Worm (Caenorhabditis elegans) whole organism, L3 larva: Measurements from ENCODE around the gene Y71H2AR.2.
A peak's percentile ranks its signal among the peaks of the same experiment; 100 is the strongest.

Experiments used
- R02D3.7 ChIP-seq: fragments of 150-350 bp; optimal IDR thresholded peaks from 2 replicates; lab custom pipeline; 2014; ENCODE audit warnings: missing biosample characterization, missing genetic modification characterization
- ZK546.5 ChIP-seq: sonication (generic microtip); optimal IDR thresholded peaks from 2 replicates; lab custom pipeline; 2017; ENCODE audit warnings: missing biosample characterization, missing genetic modification characterization
- aly-2 ChIP-seq: fragments of 150-350 bp; optimal IDR thresholded peaks from 2 replicates; lab custom pipeline; 2014; ENCODE audit warnings: missing biosample characterization, missing genetic modification characterization
- ama-1 ChIP-seq: fragments of 150-350 bp; optimal IDR thresholded peaks from 2 replicates; lab custom pipeline; 2018
- ceh-16 ChIP-seq: sonication (generic microtip); optimal IDR thresholded peaks from 2 replicates; lab custom pipeline; 2017; ENCODE audit warnings: missing biosample characterization, missing genetic modification characterization
- ceh-28 ChIP-seq: fragments of 150-350 bp; optimal IDR thresholded peaks from 2 replicates; lab custom pipeline; 2014; ENCODE audit warnings: missing biosample characterization, missing genetic modification reagents, missing genetic modification characterization
- ceh-82 ChIP-seq: fragments of 150-350 bp; optimal IDR thresholded peaks from 2 replicates; lab custom pipeline; 2014; ENCODE audit warnings: missing biosample characterization, missing genetic modification characterization
- ceh-9 ChIP-seq: sonication (generic microtip); optimal IDR thresholded peaks from 2 replicates; lab custom pipeline; 2018; ENCODE audit warnings: missing biosample characterization, missing genetic modification characterization
- daf-12 ChIP-seq: fragments of 150-350 bp; optimal IDR thresholded peaks from 2 replicates; lab custom pipeline; 2014; ENCODE audit warnings: missing biosample characterization, missing genetic modification reagents, missing genetic modification characterization
- egl-27 ChIP-seq: sonication (generic microtip); optimal IDR thresholded peaks from 4 replicates; lab custom pipeline; 2017; ENCODE audit warnings: missing biosample characterization, missing genetic modification reagents, missing genetic modification characterization
- egl-5 ChIP-seq: fragments of 150-350 bp; optimal IDR thresholded peaks from 2 replicates; lab custom pipeline; 2017; ENCODE audit warnings: missing biosample characterization, missing genetic modification reagents, missing genetic modification characterization, inconsistent platforms
- elt-1 ChIP-seq: fragments of 150-350 bp; optimal IDR thresholded peaks from 2 replicates; lab custom pipeline; 2014; ENCODE audit warnings: missing biosample characterization, missing genetic modification characterization
- elt-2 ChIP-seq: sonication (generic microtip); optimal IDR thresholded peaks from 2 replicates; lab custom pipeline; 2016; ENCODE audit warnings: missing genetic modification reagents, mild to moderate bottlenecking, missing genetic modification characterization, missing compliant biosample characterization
- elt-3 ChIP-seq, 3 experiments: fragments of 150-350 bp in 1 of 3; sonication (generic microtip) in 2 of 3; optimal IDR thresholded peaks; 2 replicates in 2 of 3; 4 replicates in 1 of 3; lab custom pipeline; 2014 to 2017; ENCODE audit warnings: missing biosample characterization in 3 of 3, missing genetic modification characterization in 3 of 3
- eor-1 ChIP-seq, 2 experiments: fragments of 150-350 bp; optimal IDR thresholded peaks; 2 replicates each; lab custom pipeline; 2014 to 2018; ENCODE audit warnings: missing biosample characterization in 2 of 2, missing genetic modification characterization in 2 of 2
- fkh-10 ChIP-seq: sonication (generic microtip); optimal IDR thresholded peaks from 2 replicates; lab custom pipeline; 2017; ENCODE audit warnings: missing biosample characterization, missing genetic modification reagents, missing genetic modification characterization
- fkh-2 ChIP-seq: fragments of 150-350 bp; optimal IDR thresholded peaks from 2 replicates; lab custom pipeline; 2014; ENCODE audit warnings: missing biosample characterization, missing genetic modification reagents, missing genetic modification characterization
- fos-1 ChIP-seq: fragments of 150-350 bp; optimal IDR thresholded peaks from 2 replicates; lab custom pipeline; 2014; ENCODE audit warnings: missing biosample characterization, missing genetic modification characterization
- hmg-11 ChIP-seq: sonication (generic microtip); optimal IDR thresholded peaks from 2 replicates; lab custom pipeline; 2016; ENCODE audit warnings: missing genetic modification characterization, missing compliant biosample characterization
- jun-1 ChIP-seq: fragments of 150-350 bp; optimal IDR thresholded peaks from 2 replicates; lab custom pipeline; 2014; ENCODE audit warnings: missing biosample characterization, missing genetic modification reagents, missing genetic modification characterization
- lin-15B ChIP-seq: fragments of 150-350 bp; optimal IDR thresholded peaks from 2 replicates; lab custom pipeline; 2014; ENCODE audit warnings: missing biosample characterization, missing genetic modification characterization
- lin-39 ChIP-seq: fragments of 150-350 bp; optimal IDR thresholded peaks from 2 replicates; lab custom pipeline; 2018; ENCODE audit warnings: missing biosample characterization, missing genetic modification reagents, missing genetic modification characterization
- lsy-12 ChIP-seq: sonication (generic microtip); optimal IDR thresholded peaks from 2 replicates; lab custom pipeline; 2016; ENCODE audit warnings: mild to moderate bottlenecking, missing genetic modification characterization, missing compliant biosample characterization
- mdl-1 ChIP-seq: fragments of 150-350 bp; optimal IDR thresholded peaks from 2 replicates; lab custom pipeline; 2014; ENCODE audit warnings: missing biosample characterization, missing genetic modification characterization
- mml-1 ChIP-seq: fragments of 150-350 bp; sonication (generic microtip); optimal IDR thresholded peaks from 3 replicates; lab custom pipeline; 2014; ENCODE audit warnings: missing biosample characterization, missing genetic modification characterization
- nfya-1 ChIP-seq: sonication (generic microtip); optimal IDR thresholded peaks from 2 replicates; lab custom pipeline; 2017; ENCODE audit warnings: missing genetic modification characterization, mild to moderate bottlenecking, missing compliant biosample characterization, antibody characterized with exemption, moderate library complexity; ENCODE audit not compliant: insufficient read depth
- nhr-12 ChIP-seq: fragments of 150-350 bp; optimal IDR thresholded peaks from 2 replicates; lab custom pipeline; 2014; ENCODE audit warnings: missing biosample characterization, missing genetic modification characterization
- nhr-23 ChIP-seq: fragments of 150-350 bp; optimal IDR thresholded peaks from 2 replicates; lab custom pipeline; 2014; ENCODE audit warnings: missing biosample characterization, missing genetic modification reagents, missing genetic modification characterization
- nhr-237 ChIP-seq: fragments of 150-350 bp; optimal IDR thresholded peaks from 2 replicates; lab custom pipeline; 2014; ENCODE audit warnings: missing biosample characterization, missing genetic modification characterization
- nhr-25 ChIP-seq: sonication (generic microtip); optimal IDR thresholded peaks from 2 replicates; lab custom pipeline; 2017; ENCODE audit warnings: missing biosample characterization, missing genetic modification characterization
- nhr-28 ChIP-seq: fragments of 150-350 bp; optimal IDR thresholded peaks from 2 replicates; lab custom pipeline; 2014; ENCODE audit warnings: missing biosample characterization, missing genetic modification characterization
- nhr-43 ChIP-seq: sonication (generic microtip); optimal IDR thresholded peaks from 2 replicates; lab custom pipeline; 2016; ENCODE audit warnings: mild to moderate bottlenecking, missing genetic modification characterization, missing compliant biosample characterization; ENCODE audit not compliant: poor library complexity, severe bottlenecking
- nhr-67 ChIP-seq: fragments of 150-350 bp; optimal IDR thresholded peaks from 2 replicates; lab custom pipeline; 2014; ENCODE audit warnings: missing biosample characterization, missing genetic modification characterization
- nhr-76 ChIP-seq: fragments of 150-350 bp; sonication (generic microtip); optimal IDR thresholded peaks from 5 replicates; lab custom pipeline; 2014; ENCODE audit warnings: missing biosample characterization, missing genetic modification characterization
- nhr-77 ChIP-seq: fragments of 150-350 bp; optimal IDR thresholded peaks from 2 replicates; lab custom pipeline; 2014; ENCODE audit warnings: missing biosample characterization, missing genetic modification characterization
- pha-4 ChIP-seq: fragments of 150-350 bp; optimal IDR thresholded peaks from 2 replicates; lab custom pipeline; 2014; ENCODE audit warnings: missing biosample characterization, missing genetic modification reagents, missing genetic modification characterization
- pqm-1 ChIP-seq: fragments of 150-350 bp; optimal IDR thresholded peaks from 2 replicates; lab custom pipeline; 2017; ENCODE audit warnings: missing biosample characterization, missing genetic modification characterization, inconsistent platforms
- sea-2 ChIP-seq: fragments of 150-350 bp; sonication (generic microtip); optimal IDR thresholded peaks from 4 replicates; lab custom pipeline; 2014; ENCODE audit warnings: missing biosample characterization, missing genetic modification reagents, missing genetic modification characterization
- skn-1 ChIP-seq: fragments of 150-350 bp; optimal IDR thresholded peaks from 2 replicates; lab custom pipeline; 2014; ENCODE audit warnings: missing biosample characterization, missing genetic modification characterization
- tbx-2 ChIP-seq: sonication (generic microtip); optimal IDR thresholded peaks from 2 replicates; lab custom pipeline; 2016; ENCODE audit warnings: mild to moderate bottlenecking, missing genetic modification characterization, missing compliant biosample characterization
- unc-39 ChIP-seq: sonication (generic microtip); optimal IDR thresholded peaks from 4 replicates; lab custom pipeline; 2017; ENCODE audit warnings: missing biosample characterization, missing genetic modification characterization
- zag-1 ChIP-seq: fragments of 150-350 bp; optimal IDR thresholded peaks from 2 replicates; lab custom pipeline; 2014; ENCODE audit warnings: missing biosample characterization, missing genetic modification characterization
- ztf-4 ChIP-seq: fragments of 150-350 bp; optimal IDR thresholded peaks from 2 replicates; lab custom pipeline; 2014; ENCODE audit warnings: missing biosample characterization, missing genetic modification characterization

Y71H2AR.2 gene

ce11 chrIII:2814919-2815554 is 25.7 kb downstream of the Y71H2AR.2 start, which contains the start of gene tufm-1 (continued):
- TF ChIP-seq tbx-2 (tag; lab: Kevin White, UChicago) (no peak), ZK546.5 (no peak), ama-1 (lab: Kevin White, UChicago) (no peak), hmg-11 (peak; percentile 61), nhr-67 (tag; lab: Kevin White, UChicago) (no peak), mml-1 (tag; lab: Kevin White, UChicago) (no peak), aly-2 (tag; lab: Kevin White, UChicago) (no peak), ceh-28 (peak; percentile 36), nhr-28 (no peak), pha-4 (tag; lab: Kevin White, UChicago) (peak; percentile 74)

ce11 chrIII:2811410-2811809 is 29.3 kb downstream of the Y71H2AR.2 start:
- peak; percentile 38 for TF ChIP-seq aly-2 (tag; lab: Kevin White, UChicago)
- TF ChIP-seq skn-1 (tag; lab: Kevin White, UChicago) = no peak
- TF ChIP-seq nhr-43 = peak; percentile 14
- TF ChIP-seq mdl-1 (tag; lab: Kevin White, UChicago) = no peak
- TF ChIP-seq elt-2 (tag; lab: Kevin White, UChicago) = peak; percentile 3

ce11 chrIII:2805084-2805483 is 35.6 kb downstream of the Y71H2AR.2 start, which contains the start of gene Y71H2AM.3:
TSS of gene Y71H2AM.3 (plus strand) at chrIII:2805430.
- TF ChIP-seq egl-5 (tag; lab: Kevin White, UChicago) (no peak), fkh-2 (no peak), sea-2 (GFP tag; lab: Kevin White, UChicago) (no peak), lin-15B (tag; lab: Kevin White, UChicago) (peak; percentile 76), nfya-1 (tag; lab: Kevin White, UChicago) (peak; percentile 52), unc-39 (tag; lab: Kevin White, UChicago) (no peak), fkh-10 (GFP tag; lab: Kevin White, UChicago) (no peak), ceh-28 (peak; percentile 4), pha-4 (tag; lab: Kevin White, UChicago) (peak; percentile 56), zag-1 (tag; lab: Kevin White, UChicago) (no peak), ama-1 (lab: Kevin White, UChicago) (peak; percentile 68), elt-1 (no peak), hmg-11 (no peak), elt-2 (tag; lab: Kevin White, UChicago) (no peak), daf-12 (tag; lab: Kevin White, UChicago) (no peak), nhr-23 (tag; lab: Kevin White, UChicago) (peak; percentile 26), jun-1 (peak; percentile 3), ceh-82 (tag; lab: Kevin White, UChicago) (no peak), nhr-237 (tag; lab: Kevin White, UChicago) (no peak), elt-3 (tag; optimal IDR thresholded peaks at IDR 0.05; lab: Kevin White, UChicago) (no peak), ztf-4 (tag; lab: Kevin White, UChicago) (no peak), eor-1 (tag; optimal IDR thresholded peaks at IDR 0.05; lab: Kevin White, UChicago) (no peak), nhr-25 (tag; lab: Kevin White, UChicago) (no peak), pqm-1 (tag; lab: Kevin White, UChicago) (no peak), skn-1 (tag; lab: Kevin White, UChicago) (no peak), nhr-12 (no peak)

- TF ChIP-seq nhr-237 (tag; lab: Kevin White, UChicago) = no peak
- TF ChIP-seq nhr-77 (tag; lab: Kevin White, UChicago) = no peak
- TF ChIP-seq ceh-16 (tag; lab: Kevin White, UChicago) = no peak
- TF ChIP-seq fkh-10 (GFP tag; lab: Kevin White, UChicago) = no peak
- TF ChIP-seq nhr-43 = peak; percentile 15
- no peak for TF ChIP-seq sea-2 (GFP tag; lab: Kevin White, UChicago)
- TF ChIP-seq egl-27 (tag; lab: Kevin White, UChicago) = no peak
- no peak for TF ChIP-seq nhr-28
- TF ChIP-seq ceh-9 = no peak
- no peak for TF ChIP-seq zag-1 (tag; lab: Kevin White, UChicago)
- TF ChIP-seq fos-1 (tag; lab: Kevin White, UChicago) = no peak
- no peak for TF ChIP-seq ama-1 (lab: Kevin White, UChicago)
- no peak for TF ChIP-seq nhr-67 (tag; lab: Kevin White, UChicago)
- TF ChIP-seq tbx-2 (tag; lab: Kevin White, UChicago) = no peak
- no peak for TF ChIP-seq R02D3.7 (tag; lab: Kevin White, UChicago)
- no peak for TF ChIP-seq lsy-12 (tag; lab: Kevin White, UChicago)
- TF ChIP-seq elt-3 (tag; optimal IDR thresholded peaks at IDR 0.05; lab: Kevin White, UChicago) = no peak
- peak; percentile 96 for TF ChIP-seq pha-4 (tag; lab: Kevin White, UChicago)
- TF ChIP-seq hmg-11 = peak; percentile 6
- no peak for TF ChIP-seq ZK546.5
- TF ChIP-seq eor-1 (tag; optimal IDR thresholded peaks at IDR 0.05; lab: Kevin White, UChicago) = no peak
- peak; percentile 20 for TF ChIP-seq pqm-1 (tag; lab: Kevin White, UChicago)
- no peak for TF ChIP-seq nhr-12
- TF ChIP-seq lin-15B (tag; lab: Kevin White, UChicago) = peak; percentile 63
- TF ChIP-seq jun-1 = no peak
- no peak for TF ChIP-seq ztf-4 (tag; lab: Kevin White, UChicago)
- no peak for TF ChIP-seq ceh-28
- no peak for TF ChIP-seq lin-39
- peak; percentile 61 for TF ChIP-seq nhr-25 (tag; lab: Kevin White, UChicago)
- no peak for TF ChIP-seq elt-1
- no peak for TF ChIP-seq nhr-76 (tag; lab: Kevin White, UChicago)
- peak; percentile 45 for TF ChIP-seq fkh-2
- no peak for TF ChIP-seq egl-5 (tag; lab: Kevin White, UChicago)
Observed at ce11 chrIII:2804461-2804860, 36.3 kb downstream of the Y71H2AR.2 start.
